Worm (Caenorhabditis elegans): Measurements from ENCODE around the gene ttc-17.

The ttc-17 gene

ce11 chrV:8994272-8994671, 37.4 kb downstream of the ttc-17 start (continued):
- TF ChIP-seq nhr-10 (tag; optimal IDR thresholded peaks at IDR 0.05) (no peak), ZK546.5 (tag; optimal IDR thresholded peaks at IDR 0.05) (no peak), snpc-4 (tag; optimal IDR thresholded peaks at IDR 0.05) (no peak), nhr-23 (tag; optimal IDR thresholded peaks at IDR 0.05) (no peak), ztf-11 (tag; optimal IDR thresholded peaks at IDR 0.05) (no peak), blmp-1 (tag; optimal IDR thresholded peaks at IDR 0.05; ENCODE audit: insufficient read depth) (peak; percentile 91)

- no peak for TF ChIP-seq egl-27 (tag; optimal IDR thresholded peaks at IDR 0.05)
- no peak for TF ChIP-seq lin-13 (GFP tag; optimal IDR thresholded peaks at IDR 0.05)
- no peak for TF ChIP-seq unc-39 (tag; optimal IDR thresholded peaks at IDR 0.05)
- no peak for TF ChIP-seq nhr-10 (tag; optimal IDR thresholded peaks at IDR 0.05)
- TF ChIP-seq nhr-6 (tag; optimal IDR thresholded peaks at IDR 0.05) = no peak
- no peak for TF ChIP-seq fos-1 (tag; optimal IDR thresholded peaks at IDR 0.05)
- TF ChIP-seq R02D3.7 (tag; optimal IDR thresholded peaks at IDR 0.05) = no peak
- peak; percentile 35 for TF ChIP-seq nhr-25 (tag; optimal IDR thresholded peaks at IDR 0.05)
- no peak for TF ChIP-seq unc-55 (GFP tag; optimal IDR thresholded peaks at IDR 0.05)
These were observed 38.0 kb downstream of the ttc-17 start, which contains the start of gene F59E11.5 for ce11 chrV:8994801-8995200. Gene F59E11.5, plus strand, starts transcription at chrV:8995101.

ce11 chrV:9001175-9001574, 44.3 kb downstream of the ttc-17 start, which contains the start of gene F59E11.2:
Gene F59E11.2, plus strand, starts transcription at chrV:9001475.
- TF ChIP-seq alr-1 (tag; optimal IDR thresholded peaks at IDR 0.05) (no peak), sem-4 (tag; optimal IDR thresholded peaks at IDR 0.05) (no peak), sma-3 (GFP tag; optimal IDR thresholded peaks at IDR 0.05) (no peak), nhr-237 (tag; optimal IDR thresholded peaks at IDR 0.05) (no peak), unc-62 (GFP tag; optimal IDR thresholded peaks at IDR 0.05) (no peak), nhr-77 (tag; optimal IDR thresholded peaks at IDR 0.05) (no peak), lin-11 (tag; optimal IDR thresholded peaks at IDR 0.05) (no peak), peb-1 (tag; optimal IDR thresholded peaks at IDR 0.05) (no peak), ceh-82 (tag; optimal IDR thresholded peaks at IDR 0.05) (no peak), gmeb-1 (tag; optimal IDR thresholded peaks at IDR 0.05) (no peak), snpc-4 (tag; optimal IDR thresholded peaks at IDR 0.05) (no peak), ztf-1 (GFP tag; conservative IDR thresholded peaks at IDR 0.05) (no peak), nhr-10 (tag; optimal IDR thresholded peaks at IDR 0.05) (no peak), nhr-11 (tag; optimal IDR thresholded peaks at IDR 0.05) (no peak), dmd-4 (tag; optimal IDR thresholded peaks at IDR 0.05) (no peak), nhr-6 (tag; optimal IDR thresholded peaks at IDR 0.05) (no peak), lsy-2 (tag; optimal IDR thresholded peaks at IDR 0.05) (no peak), lin-13 (GFP tag; optimal IDR thresholded peaks at IDR 0.05) (no peak)

- TF ChIP-seq Y55F3AM.14 (GFP tag; optimal IDR thresholded peaks at IDR 0.05) (no peak), egl-27 (tag; optimal IDR thresholded peaks at IDR 0.05) (no peak), dmd-4 (tag; optimal IDR thresholded peaks at IDR 0.05) (no peak), unc-39 (tag; optimal IDR thresholded peaks at IDR 0.05) (no peak), nhr-12 (tag; optimal IDR thresholded peaks at IDR 0.05) (no peak), mab-5 (tag; optimal IDR thresholded peaks at IDR 0.05) (no peak), nhr-129 (tag; optimal IDR thresholded peaks at IDR 0.05) (no peak), ama-1 (optimal IDR thresholded peaks at IDR 0.05) (no peak), nhr-25 (tag; optimal IDR thresholded peaks at IDR 0.05) (no peak), aly-2 (tag; optimal IDR thresholded peaks at IDR 0.05) (no peak), unc-55 (GFP tag; optimal IDR thresholded peaks at IDR 0.05) (no peak), R02D3.7 (tag; optimal IDR thresholded peaks at IDR 0.05) (no peak), ceh-16 (tag; optimal IDR thresholded peaks at IDR 0.05) (no peak), elt-3 (tag; optimal IDR thresholded peaks at IDR 0.05) (no peak), lin-13 (GFP tag; optimal IDR thresholded peaks at IDR 0.05) (no peak), sma-9 (GFP tag; optimal IDR thresholded peaks at IDR 0.05) (no peak), sma-9 (tag; optimal IDR thresholded peaks at IDR 0.05) (no peak), lin-39 (tag; optimal IDR thresholded peaks at IDR 0.05) (no peak), unc-62 (GFP tag; optimal IDR thresholded peaks at IDR 0.05) (no peak), alr-1 (tag; optimal IDR thresholded peaks at IDR 0.05) (no peak), sma-3 (GFP tag; optimal IDR thresholded peaks at IDR 0.05) (no peak)
These were observed 46.4 kb downstream of the ttc-17 start, which contains the start of gene srx-1 for ce11 chrV:9003291-9003690. Gene srx-1, plus strand, starts transcription at chrV:9003672.

All from whole organism, L2 larva.